Fruit fly (Drosophila melanogaster) whole organism, embryonic: ENCODE measurements around the gene Esyt2.

ENCODE experiments used
- Abd-B ChIP-seq: fragments of 200-800 bp; sonication (Bioruptor generic); optimal IDR thresholded peaks from 2 replicates; lab custom pipeline; 2018; ENCODE audit warnings: missing biosample characterization, mild to moderate bottlenecking, missing genetic modification characterization, moderate library complexity
- Atf3 ChIP-seq: fragments of 200-800 bp; sonication (Bioruptor generic); optimal IDR thresholded peaks from 3 replicates; lab custom pipeline; 2016; ENCODE audit warnings: missing biosample characterization, missing genetic modification characterization
- Bteb2 ChIP-seq: fragments of 200-800 bp; sonication (Bioruptor generic); optimal IDR thresholded peaks from 2 replicates; lab custom pipeline; 2016; ENCODE audit warnings: missing biosample characterization, missing genetic modification characterization
- CG10321 ChIP-seq: fragments of 200-800 bp; sonication (Bioruptor generic); IDR thresholded peaks from 2 replicates; pipeline ENCODE4 v1.3.6; 2022; ENCODE audit warnings: missing biosample characterization, missing genetic modification characterization
- CG11504 ChIP-seq: fragments of 200-800 bp; sonication (Bioruptor generic); optimal IDR thresholded peaks from 3 replicates; lab custom pipeline; 2019; ENCODE audit warnings: missing biosample characterization, mild to moderate bottlenecking, missing genetic modification characterization, moderate library complexity
- CG12071 ChIP-seq: fragments of 200-800 bp; sonication (Bioruptor generic); optimal IDR thresholded peaks from 3 replicates; lab custom pipeline; 2018; ENCODE audit warnings: missing biosample characterization, mild to moderate bottlenecking, missing genetic modification characterization
- CG12942 ChIP-seq: fragments of 200-800 bp; sonication (Bioruptor generic); optimal IDR thresholded peaks from 3 replicates; lab custom pipeline; 2016; ENCODE audit warnings: missing biosample characterization, missing genetic modification characterization
- CG13624 ChIP-seq: fragments of 200-800 bp; sonication (Bioruptor generic); optimal IDR thresholded peaks from 2 replicates; lab custom pipeline; 2016; ENCODE audit warnings: missing biosample characterization, missing genetic modification characterization
- CG16863 ChIP-seq: fragments of 200-800 bp; sonication (Bioruptor generic); optimal IDR thresholded peaks from 3 replicates; lab custom pipeline; 2016; ENCODE audit warnings: missing biosample characterization, missing genetic modification characterization
- CG17359 ChIP-seq: fragments of 200-800 bp; sonication (Bioruptor generic); optimal IDR thresholded peaks from 3 replicates; lab custom pipeline; 2018; ENCODE audit warnings: missing biosample characterization, mild to moderate bottlenecking, missing genetic modification characterization, moderate library complexity
- CG17829 ChIP-seq: fragments of 200-800 bp; optimal IDR thresholded peaks from 2 replicates; lab custom pipeline; 2019; ENCODE audit warnings: missing biosample characterization, mild to moderate bottlenecking, missing genetic modification characterization, moderate library complexity
- CG1832 ChIP-seq: fragments of 200-800 bp; sonication (Bioruptor generic); optimal IDR thresholded peaks from 2 replicates; lab custom pipeline; 2017; ENCODE audit warnings: missing biosample characterization, mild to moderate bottlenecking, missing genetic modification characterization, inconsistent platforms
- CG18476 ChIP-seq: fragments of 200-800 bp; sonication (Bioruptor generic); optimal IDR thresholded peaks from 2 replicates; lab custom pipeline; 2016; ENCODE audit warnings: missing biosample characterization, mild to moderate bottlenecking, missing genetic modification characterization
- CG2875 ChIP-seq: fragments of 200-800 bp; sonication (Bioruptor generic); optimal IDR thresholded peaks from 2 replicates; lab custom pipeline; 2017; ENCODE audit warnings: missing biosample characterization, mild to moderate bottlenecking, missing genetic modification characterization, missing genetic modification reagents
- CG34224 ChIP-seq: fragments of 200-800 bp; sonication (Bioruptor generic); IDR thresholded peaks from 3 replicates; pipeline ENCODE4 v1.3.6; 2022; ENCODE audit warnings: missing biosample characterization, missing genetic modification characterization; ENCODE audit not compliant: partially characterized antibody
- CG5953 ChIP-seq: fragments of 200-800 bp; sonication (Bioruptor generic); IDR thresholded peaks from 2 replicates; pipeline ENCODE4 v1.3.6; 2022; ENCODE audit warnings: missing biosample characterization, missing genetic modification characterization
- CG8388 ChIP-seq: fragments of 200-800 bp; sonication (Bioruptor generic); optimal IDR thresholded peaks from 2 replicates; lab custom pipeline; 2019; ENCODE audit warnings: missing biosample characterization, mild to moderate bottlenecking, missing genetic modification characterization, moderate library complexity
- CG9609 ChIP-seq: fragments of 200-800 bp; sonication (Bioruptor generic); optimal IDR thresholded peaks from 3 replicates; lab custom pipeline; 2016; ENCODE audit warnings: missing biosample characterization, missing genetic modification characterization
- CrebB ChIP-seq: fragments of 200-800 bp; sonication (Bioruptor generic); optimal IDR thresholded peaks from 3 replicates; lab custom pipeline; 2018; ENCODE audit warnings: missing biosample characterization, mild to moderate bottlenecking, missing genetic modification characterization
- E2f1 ChIP-seq: fragments of 200-800 bp; sonication (Bioruptor generic); IDR thresholded peaks from 2 replicates; pipeline ENCODE4 v1.3.6; 2022; ENCODE audit warnings: missing biosample characterization, missing genetic modification characterization
- Ets65A ChIP-seq: fragments of 200-800 bp; sonication (Bioruptor generic); peaks from one replicate; lab custom pipeline; 2016; ENCODE audit warnings: missing biosample characterization, missing genetic modification characterization
- HLHmδ ChIP-seq: fragments of 200-800 bp; sonication (Bioruptor generic); optimal IDR thresholded peaks from 2 replicates; lab custom pipeline; 2018; ENCODE audit warnings: missing biosample characterization, mild to moderate bottlenecking, missing genetic modification characterization, moderate library complexity
- HmgD ChIP-seq: fragments of 200-800 bp; sonication (Bioruptor generic); optimal IDR thresholded peaks from 3 replicates; lab custom pipeline; 2016; ENCODE audit warnings: missing biosample characterization, missing genetic modification characterization
- HmgZ ChIP-seq: fragments of 200-800 bp; sonication (Bioruptor generic); optimal IDR thresholded peaks from 2 replicates; lab custom pipeline; 2018; ENCODE audit warnings: missing biosample characterization, mild to moderate bottlenecking, missing genetic modification characterization
- Lim3 ChIP-seq: fragments of 200-800 bp; sonication (Bioruptor generic); IDR thresholded peaks from 2 replicates; pipeline ENCODE4 v1.3.6; 2022; ENCODE audit warnings: missing biosample characterization, missing genetic modification characterization
- Med ChIP-seq: fragments of 200-800 bp; sonication (Bioruptor generic); peaks from one replicate; lab custom pipeline; 2016; ENCODE audit warnings: missing biosample characterization, missing genetic modification characterization, mild to moderate bottlenecking, inconsistent platforms, moderate library complexity
- Meics ChIP-seq: fragments of 200-800 bp; sonication (Bioruptor generic); optimal IDR thresholded peaks from 2 replicates; lab custom pipeline; 2017; ENCODE audit warnings: missing biosample characterization, mild to moderate bottlenecking, missing genetic modification characterization
- Mrtf ChIP-seq: fragments of 200-800 bp; sonication (Bioruptor generic); IDR thresholded peaks from 3 replicates; pipeline ENCODE4 v1.3.6; 2022; ENCODE audit warnings: missing biosample characterization, missing genetic modification characterization
- NC2α ChIP-seq: fragments of 200-800 bp; sonication (Bioruptor generic); optimal IDR thresholded peaks from 2 replicates; lab custom pipeline; 2016; ENCODE audit warnings: missing biosample characterization, missing genetic modification characterization
- Nf-YB ChIP-seq: fragments of 200-800 bp; sonication (Bioruptor generic); optimal IDR thresholded peaks from 3 replicates; lab custom pipeline; 2019; ENCODE audit warnings: missing biosample characterization, mild to moderate bottlenecking, missing genetic modification characterization, moderate library complexity
- Usf ChIP-seq: fragments of 200-800 bp; sonication (Bioruptor generic); optimal IDR thresholded peaks from 2 replicates; lab custom pipeline; 2017; ENCODE audit warnings: missing genotype, missing biosample characterization, missing genetic modification characterization
- ab ChIP-seq: fragments of 200-800 bp; sonication (Bioruptor generic); optimal IDR thresholded peaks from 2 replicates; lab custom pipeline; 2016; ENCODE audit warnings: missing biosample characterization, missing genetic modification characterization
- bsh ChIP-seq, 2 experiments: fragments of 200-800 bp; sonication (Bioruptor generic); optimal IDR thresholded peaks; 2 replicates each; lab custom pipeline; 2017 to 2018; ENCODE audit warnings: mild to moderate bottlenecking in 2 of 2, missing biosample characterization in 2 of 2, missing genetic modification characterization in 2 of 2, moderate library complexity in 1 of 2
- chif ChIP-seq, 2 experiments: fragments of 200-800 bp; sonication (Bioruptor generic); optimal IDR thresholded peaks; 3 replicates each; lab custom pipeline; 2016; ENCODE audit warnings: missing biosample characterization in 2 of 2, missing genetic modification characterization in 2 of 2
- dimm ChIP-seq: fragments of 200-800 bp; sonication (Bioruptor generic); IDR thresholded peaks from 2 replicates; pipeline ENCODE4 v1.3.6; 2022; ENCODE audit warnings: missing biosample characterization, missing genetic modification characterization
- gro ChIP-seq: fragments of 200-800 bp; sonication (Bioruptor generic); optimal IDR thresholded peaks from 2 replicates; lab custom pipeline; 2016; ENCODE audit warnings: missing biosample characterization, missing genetic modification characterization
- gt ChIP-seq: fragments of 200-800 bp; sonication (Bioruptor generic); IDR thresholded peaks from 2 replicates; pipeline ENCODE4 v1.3.6; 2022; ENCODE audit warnings: missing biosample characterization, missing genetic modification characterization
- jigr1 ChIP-seq: fragments of 200-800 bp; sonication (Bioruptor generic); IDR thresholded peaks from 3 replicates; pipeline ENCODE4 v1.3.6; 2022; ENCODE audit warnings: missing biosample characterization, missing genetic modification characterization
- klu ChIP-seq: fragments of 200-800 bp; sonication (Bioruptor generic); IDR thresholded peaks from 2 replicates; pipeline ENCODE4 v1.3.6; 2022; ENCODE audit warnings: missing biosample characterization, missing genetic modification characterization
- mam ChIP-seq: fragments of 200-800 bp; sonication (Bioruptor generic); optimal IDR thresholded peaks from 3 replicates; lab custom pipeline; 2016; ENCODE audit warnings: missing biosample characterization, missing genetic modification characterization
- nerfin-1 ChIP-seq: fragments of 200-800 bp; sonication (Bioruptor generic); optimal IDR thresholded peaks from 3 replicates; lab custom pipeline; 2019; ENCODE audit warnings: missing biosample characterization, mild to moderate bottlenecking, missing genetic modification characterization, moderate library complexity
- otp ChIP-seq: fragments of 200-800 bp; sonication (Bioruptor generic); IDR thresholded peaks from 3 replicates; pipeline ENCODE4, ENCODE4 v1.3.6; 2022; ENCODE audit warnings: missing biosample characterization, missing genetic modification characterization
- phol ChIP-seq: fragments of 200-800 bp; sonication (Bioruptor generic); optimal IDR thresholded peaks from 3 replicates; lab custom pipeline; 2018; ENCODE audit warnings: missing biosample characterization, mild to moderate bottlenecking, missing genetic modification characterization, moderate library complexity
- pnt ChIP-seq: fragments of 200-800 bp; sonication (Bioruptor generic); optimal IDR thresholded peaks from 3 replicates; lab custom pipeline; 2016; ENCODE audit warnings: missing biosample characterization, missing genetic modification characterization
- sens-2 ChIP-seq: fragments of 200-800 bp; sonication (Bioruptor generic); IDR thresholded peaks from 2 replicates; pipeline ENCODE4 v1.3.6; 2022; ENCODE audit warnings: missing biosample characterization, missing genetic modification characterization
- slbo ChIP-seq: fragments of 200-800 bp; sonication (Bioruptor generic); IDR thresholded peaks from 2 replicates; pipeline ENCODE4 v1.3.6; 2022; ENCODE audit warnings: missing biosample characterization, missing genetic modification characterization
- slou ChIP-seq: fragments of 200-800 bp; sonication (Bioruptor generic); optimal IDR thresholded peaks from 3 replicates; lab custom pipeline; 2016; ENCODE audit warnings: missing biosample characterization, missing genetic modification characterization
- so ChIP-seq: fragments of 200-800 bp; sonication (Bioruptor generic); IDR thresholded peaks from 3 replicates; pipeline ENCODE4 v1.3.6; 2022; ENCODE audit warnings: missing biosample characterization, missing genetic modification characterization
- stc ChIP-seq: fragments of 200-800 bp; sonication (Bioruptor generic); IDR thresholded peaks from 2 replicates; pipeline ENCODE4 v1.3.6; 2022; ENCODE audit warnings: missing biosample characterization, missing genetic modification characterization
- trem ChIP-seq: fragments of 200-800 bp; optimal IDR thresholded peaks from 3 replicates; lab custom pipeline; 2019; ENCODE audit warnings: missing biosample characterization, mild to moderate bottlenecking, missing genetic modification characterization, moderate library complexity
- wdn ChIP-seq: fragments of 200-800 bp; sonication (Bioruptor generic); IDR thresholded peaks from 2 replicates; pipeline ENCODE4 v1.3.6; 2022; ENCODE audit warnings: missing biosample characterization, missing genetic modification characterization
- zen2 ChIP-seq: fragments of 200-800 bp; sonication (Bioruptor generic); IDR thresholded peaks from 3 replicates; pipeline ENCODE4 v1.3.6; 2022; ENCODE audit warnings: missing biosample characterization, missing genetic modification characterization; ENCODE audit not compliant: partially characterized antibody

The Esyt2 gene

dm6 chr3R:24585042-24585698 is 40.7 kb downstream of the Esyt2 start, which contains the start of the genes CG13625 and mld (continued):
- TF ChIP-seq dimm (GFP tag; lab: Robert Waterston, UW) (no peak), CG12942 (GFP tag; lab: Kevin White, UChicago) (no peak), Usf (GFP tag; lab: Kevin White, UChicago) (no peak), CG13624 (GFP tag; lab: Kevin White, UChicago) (peak; percentile 27), otp (GFP tag; lab: Robert Waterston, UW) (no peak), CG11504 (tag; lab: Kevin White, UChicago) (peak; percentile 10), Meics (GFP tag; lab: Kevin White, UChicago) (no peak), trem (tag; lab: Kevin White, UChicago) (peak; percentile 47), so (GFP tag; lab: Robert Waterston, UW) (no peak), slou (GFP tag; lab: Kevin White, UChicago) (no peak), NC2α (GFP tag; lab: Kevin White, UChicago) (no peak), pnt (no peak), HmgZ (tag; lab: Kevin White, UChicago) (peak; percentile 7), zen2 (GFP tag; lab: Robert Waterston, UW) (no peak), nerfin-1 (peak; percentile 14), Lim3 (no peak), bsh (GFP tag; optimal IDR thresholded peaks at IDR 0.05; lab: Kevin White, UChicago) (no peak), Bteb2 (no peak), CG1832 (GFP tag; lab: Kevin White, UChicago) (no peak), CG34224 (GFP tag; lab: Robert Waterston, UW) (no peak), mam (GFP tag; lab: Kevin White, UChicago) (no peak), wdn (no peak), HmgD (GFP tag; lab: Kevin White, UChicago) (no peak), Abd-B (GFP tag; lab: Kevin White, UChicago) (peak; percentile 68), ab (GFP tag; lab: Kevin White, UChicago) (no peak), Atf3 (GFP tag; lab: Kevin White, UChicago) (no peak), Nf-YB (GFP tag; lab: Kevin White, UChicago) (no peak), CG16863 (GFP tag; lab: Kevin White, UChicago) (peak; percentile 28), CG12071 (GFP tag; lab: Kevin White, UChicago) (no peak), klu (no peak), Mrtf (no peak), phol (tag; lab: Kevin White, UChicago) (peak; percentile 25), jigr1 (GFP tag; lab: Robert Waterston, UW) (no peak), sens-2 (GFP tag; lab: Robert Waterston, UW) (no peak), HLHmδ (no peak), CG5953 (no peak), stc (GFP tag; lab: Robert Waterston, UW) (no peak), CG8388 (GFP tag; lab: Kevin White, UChicago) (no peak), CG9609 (GFP tag; lab: Kevin White, UChicago) (no peak), E2f1 (GFP tag; lab: Robert Waterston, UW) (no peak), CG2875 (no peak), gt (GFP tag; lab: Robert Waterston, UW) (no peak), CG10321 (GFP tag; lab: Robert Waterston, UW) (no peak), slbo (GFP tag; lab: Robert Waterston, UW) (no peak), CG17829 (tag; lab: Kevin White, UChicago) (peak; percentile 9), CrebB (tag; lab: Kevin White, UChicago) (no peak), gro (no peak), CG17359 (tag; lab: Kevin White, UChicago) (peak; percentile 1), Med (GFP tag; lab: Kevin White, UChicago) (peak; percentile 86), CG18476 (GFP tag; lab: Kevin White, UChicago) (no peak), Ets65A (GFP tag; lab: Kevin White, UChicago) (peak; percentile 71), chif (GFP tag; optimal IDR thresholded peaks at IDR 0.05; lab: Kevin White, UChicago) (no peak)
